Worm (Caenorhabditis elegans) whole organism, midembryonic: ENCODE data around the gene Y50D4B.2.

Source experiments
- T22C8.4 ChIP-seq: fragments of 200-800 bp; sonication (Bioruptor generic); IDR thresholded peaks from 2 replicates; pipeline ENCODE4 v1.3.6; 2022; ENCODE audit warnings: missing genetic modification characterization, missing compliant biosample characterization
- cog-1 ChIP-seq: sonication (generic microtip); optimal IDR thresholded peaks from 2 replicates; lab custom pipeline; 2016; ENCODE audit warnings: missing genetic modification characterization, missing compliant biosample characterization
- flt-1 ChIP-seq: fragments of 200-800 bp; sonication (Bioruptor generic); IDR thresholded peaks from 2 replicates; pipeline ENCODE4 v1.3.6; 2022; ENCODE audit warnings: missing genetic modification characterization, missing compliant biosample characterization
- klf-2 ChIP-seq: fragments of 200-800 bp; sonication (Bioruptor generic); conservative IDR thresholded peaks from 2 replicates; pipeline ENCODE4 v1.3.6; 2022; ENCODE audit warnings: missing genetic modification reagents, missing genetic modification characterization, missing compliant biosample characterization
- med-1 ChIP-seq: sonication (generic microtip); optimal IDR thresholded peaks from 2 replicates; lab custom pipeline; 2017; ENCODE audit warnings: missing genetic modification characterization, mild to moderate bottlenecking, missing compliant biosample characterization, antibody characterized with exemption, missing genetic modification reagents; ENCODE audit not compliant: insufficient read depth
- ref-1 ChIP-seq: fragments of 200-800 bp; sonication (Bioruptor generic); conservative IDR thresholded peaks from 2 replicates; pipeline ENCODE4 v1.3.6; 2022; ENCODE audit warnings: missing genetic modification reagents, missing genetic modification characterization, missing compliant biosample characterization
- tab-1 ChIP-seq: fragments of 200-800 bp; sonication (Bioruptor generic); IDR thresholded peaks from 2 replicates; pipeline ENCODE4 v1.3.6; 2022; ENCODE audit warnings: missing genetic modification characterization, missing compliant biosample characterization
- ztf-23 ChIP-seq: fragments of 200-800 bp; sonication (Bioruptor generic); IDR thresholded peaks from 2 replicates; pipeline ENCODE4 v1.3.6; 2022; ENCODE audit warnings: missing genetic modification reagents, missing genetic modification characterization, missing compliant biosample characterization
- ztf-29 ChIP-seq: fragments of 200-800 bp; sonication (Bioruptor generic); IDR thresholded peaks from 2 replicates; pipeline ENCODE4 v1.3.6; 2022; ENCODE audit warnings: missing genetic modification reagents, missing genetic modification characterization, missing compliant biosample characterization

Gene Y50D4B.2

DNA sequence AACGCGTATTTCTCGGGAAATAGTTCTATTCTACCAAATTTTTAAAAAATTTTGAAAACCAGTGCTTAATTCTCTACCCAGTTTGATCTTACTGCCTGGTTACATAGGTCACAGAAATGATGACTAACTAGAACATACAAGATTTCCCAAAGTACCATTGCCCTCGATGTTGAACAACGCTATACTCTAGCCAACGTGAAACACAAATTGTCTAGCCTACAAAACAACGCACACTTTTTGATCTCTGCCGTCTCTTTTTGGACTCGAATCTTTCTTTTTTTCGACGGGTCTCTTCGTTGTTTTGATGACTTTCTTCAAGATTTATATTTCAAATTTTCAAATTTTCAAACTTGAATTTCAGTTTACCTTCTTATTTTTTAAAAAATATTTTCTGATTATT is at the start of gene Y50D4B.2:
Gene Y50D4B.2, plus strand, starts transcription at position 301 of the 400 bp plus-strand sequence.
- TF ChIP-seq ref-1 (GFP tag; lab: Robert Waterston, UW), result no peak
- TF ChIP-seq ztf-29, result no peak
- TF ChIP-seq med-1 (GFP tag; lab: Kevin White, UChicago), result no peak
- no peak for TF ChIP-seq klf-2 (GFP tag; lab: Robert Waterston, UW)
- TF ChIP-seq T22C8.4, result no peak
- no peak for TF ChIP-seq ztf-23 (GFP tag; lab: Robert Waterston, UW)
- no peak for TF ChIP-seq tab-1 (GFP tag; lab: Robert Waterston, UW)
- TF ChIP-seq cog-1 (tag; lab: Kevin White, UChicago), result no peak
- no peak for TF ChIP-seq flt-1

DNA sequence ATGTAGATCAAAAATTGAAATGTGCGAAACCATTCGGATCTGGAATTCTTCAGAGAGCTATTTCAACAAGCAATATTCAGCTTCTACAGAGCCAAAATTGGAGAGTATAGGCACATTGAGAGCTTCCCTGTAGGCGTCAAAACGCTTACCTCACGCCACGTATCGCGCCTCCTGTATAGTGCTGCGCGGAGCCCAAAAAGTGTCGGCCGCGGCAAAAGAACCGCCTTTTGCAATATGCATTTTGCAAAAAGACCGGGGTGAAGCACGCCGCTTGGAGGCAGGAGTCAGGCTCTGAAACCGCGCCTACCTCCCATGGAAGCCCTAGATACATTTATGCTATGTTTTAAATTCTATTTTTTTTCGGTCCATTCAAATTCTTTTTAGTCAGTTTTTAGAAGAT is 48.7 kb upstream of the Y50D4B.2 start:
- no peak for TF ChIP-seq T22C8.4
- TF ChIP-seq tab-1 (GFP tag; lab: Robert Waterston, UW), result no peak
- no peak for TF ChIP-seq med-1 (GFP tag; lab: Kevin White, UChicago)
- no peak for TF ChIP-seq klf-2 (GFP tag; lab: Robert Waterston, UW)

DNA sequence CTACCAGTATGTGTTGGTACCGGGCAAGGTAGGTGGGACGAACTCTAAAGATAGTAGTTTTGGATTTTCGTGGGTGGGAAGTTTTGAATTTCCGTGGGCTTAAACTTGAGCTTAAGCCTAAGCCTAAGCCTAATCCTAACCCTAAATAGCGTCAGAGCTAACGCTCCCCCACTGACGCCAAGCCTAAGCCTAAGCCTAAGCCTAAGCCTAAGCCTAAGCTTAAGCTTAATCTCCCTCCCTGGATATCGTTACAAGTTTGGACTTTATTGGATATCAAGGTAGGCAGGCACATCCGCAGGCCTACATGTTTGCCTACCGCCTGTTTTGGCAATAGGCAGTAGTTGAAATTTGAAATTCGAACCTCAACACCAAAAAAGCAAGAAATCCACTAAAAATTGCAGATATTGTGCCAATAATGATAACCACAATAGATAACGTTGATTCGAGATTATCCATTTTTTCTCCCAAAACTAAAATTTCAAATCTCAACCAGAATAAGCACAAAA is 47.8 kb upstream of the Y50D4B.2 start, which contains the start of gene K10C9.4:
Gene K10C9.4, minus strand, starts transcription at position 456 of the 506 bp plus-strand sequence.
- no peak for TF ChIP-seq ztf-23 (GFP tag; lab: Robert Waterston, UW)
- TF ChIP-seq ztf-29, result peak; percentile 23; the same call in 1 of the 2 replicates

DNA sequence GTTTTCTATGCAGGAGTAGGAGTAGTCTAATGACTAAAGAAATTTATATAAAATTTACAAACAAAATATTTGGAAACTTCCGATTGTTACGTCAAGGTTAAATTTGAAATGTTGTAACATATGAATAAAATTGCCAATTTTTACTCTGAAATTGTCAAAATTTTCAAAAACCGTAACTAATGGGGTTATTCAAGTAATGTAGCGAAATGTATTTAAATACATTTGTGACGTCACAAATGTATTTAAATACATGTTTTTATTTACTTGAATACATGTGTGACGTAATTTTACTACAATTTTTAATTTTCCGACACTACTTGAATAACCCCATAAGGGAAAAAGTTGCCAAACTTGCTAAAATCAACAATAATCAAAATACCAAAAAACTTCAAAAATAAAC is 47.0 kb upstream of the Y50D4B.2 start:
- no peak for TF ChIP-seq tab-1 (GFP tag; lab: Robert Waterston, UW)
- no peak for TF ChIP-seq flt-1
- no peak for TF ChIP-seq med-1 (GFP tag; lab: Kevin White, UChicago)
- no peak for TF ChIP-seq ref-1 (GFP tag; lab: Robert Waterston, UW)
- TF ChIP-seq cog-1 (tag; lab: Kevin White, UChicago), result no peak
- no peak for TF ChIP-seq ztf-23 (GFP tag; lab: Robert Waterston, UW)
- TF ChIP-seq T22C8.4, result no peak
- no peak for TF ChIP-seq klf-2 (GFP tag; lab: Robert Waterston, UW)
- no peak for TF ChIP-seq ztf-29

DNA sequence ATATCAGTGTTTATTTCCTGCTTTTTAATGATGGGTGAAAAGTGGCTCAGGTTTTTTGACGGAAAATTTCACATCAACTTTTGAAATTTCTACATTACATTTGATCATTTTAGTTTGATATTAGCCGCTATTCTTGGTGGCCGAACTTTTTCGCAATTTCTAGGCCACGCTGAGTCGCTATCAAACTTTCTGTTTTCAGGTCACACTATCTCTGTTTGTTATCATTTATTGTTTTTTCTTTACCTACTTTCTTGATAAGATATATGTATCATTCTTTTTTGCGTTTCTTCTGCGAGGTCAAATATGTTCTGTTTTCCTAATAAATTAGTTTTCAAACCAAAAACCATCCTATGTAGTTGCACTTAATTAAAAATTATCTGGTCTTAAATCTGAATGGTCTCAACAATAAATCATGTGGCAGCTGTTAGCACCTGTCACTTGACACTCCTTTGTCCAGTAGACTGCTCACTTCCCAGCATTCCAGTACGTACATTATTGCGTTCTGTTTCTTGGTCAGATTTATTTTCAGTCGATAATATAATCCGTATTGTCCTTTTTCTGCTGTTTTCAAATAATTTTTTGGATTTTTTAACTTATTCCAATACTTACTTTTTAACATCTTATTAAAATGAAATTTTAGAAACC is 40.0 kb upstream of the Y50D4B.2 start:
- TF ChIP-seq med-1 (GFP tag; lab: Kevin White, UChicago) (no peak), flt-1 (no peak), ref-1 (GFP tag; lab: Robert Waterston, UW) (no peak), cog-1 (tag; lab: Kevin White, UChicago) (no peak), klf-2 (GFP tag; lab: Robert Waterston, UW) (no peak), ztf-23 (GFP tag; lab: Robert Waterston, UW) (no peak), ztf-29 (no peak), T22C8.4 (no peak), tab-1 (GFP tag; lab: Robert Waterston, UW) (no peak)

DNA sequence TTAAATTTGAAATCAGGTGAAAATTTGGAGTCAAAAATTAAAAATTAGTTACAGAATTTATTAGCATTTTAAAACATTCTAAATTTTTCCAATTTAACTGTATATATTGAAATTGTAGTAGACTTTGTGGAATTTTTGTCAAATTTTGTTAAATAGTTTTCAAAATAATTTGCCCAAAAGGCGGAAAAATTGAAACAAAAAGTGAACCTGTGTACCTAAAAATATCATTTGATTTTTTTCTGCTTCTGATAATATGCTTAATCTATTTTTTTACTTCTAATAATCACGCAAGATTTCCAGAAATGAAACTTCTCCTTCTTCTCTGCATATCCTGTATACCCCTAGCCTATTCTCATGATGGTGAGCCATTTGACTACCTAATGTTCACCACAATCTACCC is 39.1 kb upstream of the Y50D4B.2 start, which contains the start of gene rnst-2:
Gene rnst-2, plus strand, starts transcription at position 301 of the 400 bp plus-strand sequence.
- TF ChIP-seq cog-1 (tag; lab: Kevin White, UChicago) (no peak), flt-1 (no peak), tab-1 (GFP tag; lab: Robert Waterston, UW) (no peak), ref-1 (GFP tag; lab: Robert Waterston, UW) (no peak), med-1 (GFP tag; lab: Kevin White, UChicago) (no peak), ztf-23 (GFP tag; lab: Robert Waterston, UW) (no peak), T22C8.4 (no peak)

DNA sequence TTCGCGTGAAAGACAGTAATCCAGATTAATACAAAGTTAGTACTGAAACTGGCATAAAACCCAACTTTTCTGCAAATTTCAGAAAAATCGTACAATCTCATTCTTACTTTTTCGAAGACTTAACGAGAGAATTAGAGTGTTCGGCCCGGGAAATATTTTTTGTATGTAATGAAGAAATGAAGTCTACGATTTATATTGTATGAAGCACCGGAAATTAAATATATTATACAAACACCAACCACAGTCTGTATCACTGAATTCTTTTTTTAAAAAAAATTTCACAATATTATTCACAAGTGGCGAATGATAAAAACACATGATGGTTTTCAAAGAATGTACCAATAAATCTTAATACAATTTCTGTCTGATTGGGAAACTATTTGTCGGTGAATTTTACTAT is 35.9 kb upstream of the Y50D4B.2 start, which contains the start of gene str-67:
Gene str-67, minus strand, starts transcription at position 101 of the 400 bp plus-strand sequence.
- TF ChIP-seq T22C8.4 (no peak), tab-1 (GFP tag; lab: Robert Waterston, UW) (no peak), ref-1 (GFP tag; lab: Robert Waterston, UW) (no peak), ztf-29 (no peak), cog-1 (tag; lab: Kevin White, UChicago) (no peak), med-1 (GFP tag; lab: Kevin White, UChicago) (no peak), ztf-23 (GFP tag; lab: Robert Waterston, UW) (no peak), flt-1 (no peak), klf-2 (GFP tag; lab: Robert Waterston, UW) (no peak)

DNA sequence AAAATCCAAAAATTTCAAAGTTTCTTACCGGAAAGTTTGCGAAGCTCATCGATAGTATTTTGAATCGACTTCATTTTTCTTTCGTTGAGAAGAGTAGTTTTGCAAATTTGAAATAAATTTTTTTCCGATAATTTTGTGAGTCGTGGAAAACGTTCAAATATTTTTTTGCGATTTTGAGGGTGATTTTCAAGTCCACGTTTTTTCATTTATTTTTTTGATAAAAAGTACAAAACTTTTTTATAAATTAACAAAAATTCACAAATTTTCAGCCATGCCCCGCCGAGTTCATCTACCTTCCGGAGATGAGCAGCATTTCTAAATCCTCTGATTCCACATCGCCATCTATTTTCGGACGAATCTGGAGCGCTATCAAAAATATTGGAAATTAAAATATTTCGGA is 32.9 kb upstream of the Y50D4B.2 start, which contains the start of gene K10C9.7:
Gene K10C9.7, minus strand, starts transcription at position 101 of the 400 bp plus-strand sequence.
- TF ChIP-seq tab-1 (GFP tag; lab: Robert Waterston, UW) (no peak), klf-2 (GFP tag; lab: Robert Waterston, UW) (no peak), cog-1 (tag; lab: Kevin White, UChicago) (no peak), T22C8.4 (no peak), ztf-23 (GFP tag; lab: Robert Waterston, UW) (no peak)

DNA sequence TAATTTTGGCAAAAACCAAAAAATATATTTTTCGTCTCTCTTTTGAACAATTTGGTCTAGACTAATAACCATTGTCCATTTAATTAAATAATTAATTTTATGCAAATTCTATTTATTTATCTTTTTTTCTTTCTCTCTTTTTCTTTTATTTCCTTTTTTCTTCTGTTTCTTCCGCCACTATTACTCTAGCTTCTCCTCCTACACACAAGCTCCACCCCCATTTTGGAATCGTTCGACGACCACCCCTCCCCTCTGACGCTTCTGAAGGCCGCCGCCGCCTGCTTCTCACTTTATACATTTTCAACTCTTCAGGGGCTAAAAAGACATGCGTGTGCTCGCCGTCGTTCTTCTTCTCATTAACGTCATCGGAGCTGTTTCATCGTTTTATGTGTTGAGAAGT is 25.4 kb upstream of the Y50D4B.2 start, which contains the start of gene K10C9.1:
Gene K10C9.1, plus strand, starts transcription at position 301 of the 400 bp plus-strand sequence.
- TF ChIP-seq ztf-29 (no peak), T22C8.4 (no peak), tab-1 (GFP tag; lab: Robert Waterston, UW) (no peak), med-1 (GFP tag; lab: Kevin White, UChicago) (no peak), ztf-23 (GFP tag; lab: Robert Waterston, UW) (no peak), ref-1 (GFP tag; lab: Robert Waterston, UW) (no peak), flt-1 (no peak), klf-2 (GFP tag; lab: Robert Waterston, UW) (no peak)

DNA sequence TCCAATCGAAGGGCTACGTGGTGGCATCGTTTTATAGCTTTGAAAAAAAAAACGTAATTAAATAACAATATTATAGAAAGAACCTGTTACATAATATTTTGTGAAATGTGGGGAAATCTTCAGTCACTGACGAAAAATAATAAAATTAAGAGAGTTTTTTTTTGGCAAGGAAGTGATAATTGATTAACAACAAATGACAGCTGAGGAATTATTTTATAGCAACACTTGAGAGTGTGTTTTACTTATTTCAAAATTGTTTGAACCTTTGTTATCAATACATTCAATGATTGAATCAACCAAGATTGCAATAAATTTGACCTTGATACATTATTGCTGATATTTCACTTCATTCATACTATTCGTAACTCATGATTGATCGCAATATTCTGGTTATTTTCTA is 16.4 kb upstream of the Y50D4B.2 start, which contains the start of gene Y50D4B.6:
Gene Y50D4B.6, plus strand, starts transcription at position 301 of the 400 bp plus-strand sequence.
- TF ChIP-seq ztf-29 (no peak), klf-2 (GFP tag; lab: Robert Waterston, UW) (no peak), cog-1 (tag; lab: Kevin White, UChicago) (no peak), ref-1 (GFP tag; lab: Robert Waterston, UW) (no peak), flt-1 (no peak), ztf-23 (GFP tag; lab: Robert Waterston, UW) (no peak), tab-1 (GFP tag; lab: Robert Waterston, UW) (no peak), T22C8.4 (no peak), med-1 (GFP tag; lab: Kevin White, UChicago) (no peak)
